Worm (Caenorhabditis elegans): Measurements from ENCODE around the gene pbs-6.

Gene pbs-6

ce11 chrIII:8278801-8279200 lies 34.9 kb upstream of the pbs-6 start, which contains the start of gene mig-10:
Gene mig-10, plus strand, starts transcription at chrIII:8279101.
- TF ChIP-seq syd-9 (tag; optimal IDR thresholded peaks at IDR 0.05) (no peak), ceh-14 (tag; optimal IDR thresholded peaks at IDR 0.05) (no peak), unc-86 (tag; optimal IDR thresholded peaks at IDR 0.05) (no peak), sdc-2 (tag; optimal IDR thresholded peaks at IDR 0.05) (no peak), K09A11.1 (tag; optimal IDR thresholded peaks at IDR 0.05; ENCODE audit: insufficient read depth) (no peak), pqm-1 (tag; optimal IDR thresholded peaks at IDR 0.05) (no peak), lin-11 (tag; optimal IDR thresholded peaks at IDR 0.05) (no peak), ceh-24 (tag; optimal IDR thresholded peaks at IDR 0.05) (no peak), nhr-11 (tag; optimal IDR thresholded peaks at IDR 0.05) (no peak), ceh-30 (tag; optimal IDR thresholded peaks at IDR 0.05) (no peak), nhr-232 (tag; optimal IDR thresholded peaks at IDR 0.05) (no peak)

DNA sequence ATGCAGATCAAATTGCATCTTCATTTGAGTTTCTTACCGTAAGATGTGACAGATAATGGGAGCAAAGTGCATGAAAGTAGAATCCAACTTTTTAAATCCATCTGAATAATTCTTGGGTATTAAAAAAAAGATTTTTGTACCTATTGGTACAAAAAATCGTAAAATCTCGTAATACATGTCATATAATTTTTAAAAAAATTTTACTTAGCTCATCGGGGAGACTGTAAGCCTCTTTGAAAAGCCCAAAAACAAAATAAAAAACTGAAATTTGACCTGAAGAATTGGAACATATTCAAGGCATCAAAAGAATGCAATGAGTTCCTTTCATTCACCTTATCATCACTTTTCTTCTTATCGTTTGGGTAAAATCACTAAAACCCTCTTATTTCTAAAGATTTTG lies 32.0 kb upstream of the pbs-6 start, which contains the start of gene clec-160:
clec-160 (minus strand) TSS at position 101 of the 400 bp plus-strand sequence.
- TF ChIP-seq elt-2 (tag; optimal IDR thresholded peaks at IDR 0.05), result no peak
- TF ChIP-seq T23F11.4 (GFP tag; optimal IDR thresholded peaks at IDR 0.05), result no peak
- TF ChIP-seq C38D4.7 (GFP tag; optimal IDR thresholded peaks at IDR 0.05), result no peak
- no peak for TF ChIP-seq ahr-1 (tag; optimal IDR thresholded peaks at IDR 0.05)
- TF ChIP-seq ceh-45 (GFP tag; IDR thresholded peaks at IDR 0.05), result no peak
- no peak for TF ChIP-seq pat-9 (tag; optimal IDR thresholded peaks at IDR 0.05)
- no peak for TF ChIP-seq hlh-6 (tag; optimal IDR thresholded peaks at IDR 0.05)
- no peak for TF ChIP-seq unc-3 (GFP tag; conservative IDR thresholded peaks at IDR 0.05)
- no peak for TF ChIP-seq unc-3 (tag; optimal IDR thresholded peaks at IDR 0.05)
- TF ChIP-seq ceh-19 (GFP tag; optimal IDR thresholded peaks at IDR 0.05), result no peak
- TF ChIP-seq rnt-1 (tag; optimal IDR thresholded peaks at IDR 0.05), result no peak
- no peak for TF ChIP-seq gmeb-2 (tag; optimal IDR thresholded peaks at IDR 0.05)
- TF ChIP-seq ceh-30 (tag; optimal IDR thresholded peaks at IDR 0.05), result no peak
- TF ChIP-seq eyg-1 (tag; optimal IDR thresholded peaks at IDR 0.05), result no peak
- no peak for TF ChIP-seq ceh-48 (tag; optimal IDR thresholded peaks at IDR 0.05)
- no peak for TF ChIP-seq ceh-2 (tag; optimal IDR thresholded peaks at IDR 0.05)
- no peak for TF ChIP-seq lin-11 (tag; optimal IDR thresholded peaks at IDR 0.05)
- no peak for TF ChIP-seq pqm-1 (tag; optimal IDR thresholded peaks at IDR 0.05)

- no peak for TF ChIP-seq lin-11 (tag; optimal IDR thresholded peaks at IDR 0.05)
- no peak for TF ChIP-seq fkh-10 (GFP tag; optimal IDR thresholded peaks at IDR 0.05)
- TF ChIP-seq madf-2 (tag; optimal IDR thresholded peaks at IDR 0.05), result no peak
- TF ChIP-seq ceh-14 (tag; optimal IDR thresholded peaks at IDR 0.05), result no peak
- TF ChIP-seq pqm-1 (tag; optimal IDR thresholded peaks at IDR 0.05), result no peak
- no peak for TF ChIP-seq gmeb-2 (tag; optimal IDR thresholded peaks at IDR 0.05)
- no peak for TF ChIP-seq rnt-1 (tag; optimal IDR thresholded peaks at IDR 0.05)
- TF ChIP-seq hlh-6 (tag; optimal IDR thresholded peaks at IDR 0.05), result no peak
- TF ChIP-seq C38D4.7 (GFP tag; optimal IDR thresholded peaks at IDR 0.05), result no peak
- TF ChIP-seq npax-4 (tag; optimal IDR thresholded peaks at IDR 0.05), result no peak
- no peak for TF ChIP-seq tbx-2 (tag; optimal IDR thresholded peaks at IDR 0.05)
- no peak for TF ChIP-seq fkh-6 (tag; optimal IDR thresholded peaks at IDR 0.05)
Observed at ce11 chrIII:8271676-8272225, 27.9 kb upstream of the pbs-6 start, which contains the start of the genes mps-4 and F09G8.10. Gene mps-4, minus strand, starts transcription at chrIII:8271776. Gene F09G8.10, minus strand, starts transcription at chrIII:8272175.

ce11 chrIII:8268296-8268695 lies 24.4 kb upstream of the pbs-6 start, which contains the start of the genes F09G8.7 and crn-7:
Gene F09G8.7, minus strand, starts transcription at chrIII:8268355.
Gene crn-7, plus strand, starts transcription at chrIII:8268531.
- TF ChIP-seq ceh-9 (tag; optimal IDR thresholded peaks at IDR 0.05) (no peak), F13H6.1 (tag; optimal IDR thresholded peaks at IDR 0.05) (no peak), lim-6 (tag; optimal IDR thresholded peaks at IDR 0.05) (no peak), unc-3 (GFP tag; conservative IDR thresholded peaks at IDR 0.05) (no peak), unc-3 (tag; optimal IDR thresholded peaks at IDR 0.05) (no peak), ceh-24 (tag; optimal IDR thresholded peaks at IDR 0.05) (no peak), pqm-1 (tag; optimal IDR thresholded peaks at IDR 0.05) (no peak), ceh-14 (tag; optimal IDR thresholded peaks at IDR 0.05) (no peak), che-1 (tag; optimal IDR thresholded peaks at IDR 0.05) (no peak), ceh-19 (GFP tag; optimal IDR thresholded peaks at IDR 0.05) (no peak), unc-55 (GFP tag; optimal IDR thresholded peaks at IDR 0.05) (no peak), hlh-15 (tag; optimal IDR thresholded peaks at IDR 0.05) (no peak)

All from whole organism, late embryonic.